Worm (Caenorhabditis elegans) whole organism, young adult: ENCODE data around the gene gsp-1.

Experiments
- B0261.1 ChIP-seq: sonication (generic microtip); optimal IDR thresholded peaks from 2 replicates; lab custom pipeline; 2016; ENCODE audit warnings: mild to moderate bottlenecking, missing genetic modification characterization, moderate library complexity, missing compliant biosample characterization
- C06A6.2 ChIP-seq: fragments of 200-800 bp; sonication (Bioruptor generic); conservative IDR thresholded peaks from 2 replicates; pipeline ENCODE4 v1.3.6; 2022; ENCODE audit warnings: missing genetic modification characterization, missing compliant biosample characterization
- F23B12.7 ChIP-seq: sonication (generic microtip); optimal IDR thresholded peaks from 2 replicates; lab custom pipeline; 2017; ENCODE audit warnings: missing genetic modification characterization, mild to moderate bottlenecking, missing compliant biosample characterization, antibody characterized with exemption, moderate library complexity; ENCODE audit not compliant: insufficient read depth
- F33H1.4 ChIP-seq: fragments of 200-800 bp; sonication (Bioruptor generic); IDR thresholded peaks from 2 replicates; pipeline ENCODE4 v1.3.6; 2022; ENCODE audit warnings: missing genetic modification reagents, missing genetic modification characterization, missing compliant biosample characterization
- F37B4.10 ChIP-seq: fragments of 200-800 bp; sonication (Bioruptor generic); IDR thresholded peaks from 2 replicates; pipeline ENCODE4 v1.3.6; 2022; ENCODE audit warnings: missing genetic modification characterization, missing compliant biosample characterization
- F57C9.4 ChIP-seq: sonication (generic microtip); optimal IDR thresholded peaks from 2 replicates; lab custom pipeline; 2017; ENCODE audit warnings: mild to moderate bottlenecking, missing genetic modification characterization, missing compliant biosample characterization
- Y79H2A.3 ChIP-seq: fragments of 200-800 bp; sonication (Bioruptor generic); conservative IDR thresholded peaks from 2 replicates; pipeline ENCODE4 v1.3.6; 2022; ENCODE audit warnings: missing genetic modification reagents, missing genetic modification characterization, missing compliant biosample characterization
- Y95B8A.8 ChIP-seq: fragments of 200-800 bp; sonication (Bioruptor generic); IDR thresholded peaks from 2 replicates; pipeline ENCODE4 v1.3.6; 2022; ENCODE audit warnings: missing genetic modification reagents, missing genetic modification characterization, missing compliant biosample characterization
- akir-1 ChIP-seq: fragments of 200-800 bp; sonication (Bioruptor generic); optimal IDR thresholded peaks from 2 replicates; lab custom pipeline; 2018; ENCODE audit warnings: mild to moderate bottlenecking, missing genetic modification characterization, moderate library complexity, missing compliant biosample characterization
- aptf-3 ChIP-seq: fragments of 200-800 bp; sonication (Bioruptor generic); IDR thresholded peaks from 2 replicates; pipeline ENCODE4 v1.3.6; 2022; ENCODE audit warnings: missing genetic modification characterization, missing compliant biosample characterization
- atf-7 ChIP-seq: sonication (generic microtip); optimal IDR thresholded peaks from 2 replicates; lab custom pipeline; 2017; ENCODE audit warnings: mild to moderate bottlenecking, missing genetic modification characterization, missing compliant biosample characterization
- attf-3 ChIP-seq: fragments of 200-800 bp; sonication (Bioruptor generic); conservative IDR thresholded peaks from 2 replicates; pipeline ENCODE4 v1.3.6; 2022; ENCODE audit warnings: missing genetic modification reagents, missing genetic modification characterization, missing compliant biosample characterization
- attf-5 ChIP-seq: fragments of 200-800 bp; sonication (Bioruptor generic); optimal IDR thresholded peaks from 2 replicates; lab custom pipeline; 2018; ENCODE audit warnings: mild to moderate bottlenecking, missing genetic modification characterization, missing compliant biosample characterization
- bed-1 ChIP-seq: fragments of 200-800 bp; sonication (Bioruptor generic); IDR thresholded peaks from 2 replicates; pipeline ENCODE4 v1.3.6; 2022; ENCODE audit warnings: missing genetic modification reagents, missing genetic modification characterization, missing compliant biosample characterization
- cebp-1 ChIP-seq, 2 experiments: fragments of 200-800 bp in 1 of 2; sonication (Bioruptor generic) in 1 of 2; sonication (generic microtip) in 1 of 2; IDR thresholded peaks in 1 of 2; optimal IDR thresholded peaks in 1 of 2; 2 replicates each; pipeline versions ENCODE4 v1.3.6 to Lab custom; 2017 to 2022; ENCODE audit warnings: missing compliant biosample characterization in 2 of 2, missing genetic modification characterization in 2 of 2, mild to moderate bottlenecking in 1 of 2, missing genetic modification reagents in 1 of 2, moderate library complexity in 1 of 2
- cebp-2 ChIP-seq: fragments of 200-800 bp; sonication (Bioruptor generic); IDR thresholded peaks from 2 replicates; pipeline ENCODE4 v1.3.6; 2022; ENCODE audit warnings: missing genetic modification characterization, missing compliant biosample characterization
- ceh-27 ChIP-seq: fragments of 200-800 bp; sonication (Bioruptor generic); optimal IDR thresholded peaks from 2 replicates; lab custom pipeline; 2018; ENCODE audit warnings: mild to moderate bottlenecking, missing genetic modification characterization, moderate library complexity, missing compliant biosample characterization
- dpff-1 ChIP-seq: sonication (generic microtip); optimal IDR thresholded peaks from 2 replicates; lab custom pipeline; 2017; ENCODE audit warnings: mild to moderate bottlenecking, missing genetic modification characterization, missing compliant biosample characterization
- hsf-1 ChIP-seq: fragments of 200-800 bp; sonication (Bioruptor generic); IDR thresholded peaks from 2 replicates; pipeline ENCODE4 v1.3.6; 2022; ENCODE audit warnings: missing genetic modification reagents, missing genetic modification characterization, missing compliant biosample characterization
- lin-40 ChIP-seq: sonication (generic microtip); optimal IDR thresholded peaks from 2 replicates; lab custom pipeline; 2016; ENCODE audit warnings: missing genetic modification characterization, mild to moderate bottlenecking, missing compliant biosample characterization, missing genotype, missing genetic modification reagents
- lin-54 ChIP-seq: fragments of 200-800 bp; sonication (Bioruptor generic); optimal IDR thresholded peaks from 2 replicates; lab custom pipeline; 2018; ENCODE audit warnings: mild to moderate bottlenecking, missing genetic modification characterization, missing compliant biosample characterization
- nfya-1 ChIP-seq: sonication (generic microtip); optimal IDR thresholded peaks from 2 replicates; lab custom pipeline; 2017; ENCODE audit warnings: antibody characterized with exemption, missing compliant biosample characterization, missing genetic modification characterization, borderline replicate concordance; ENCODE audit not compliant: insufficient read depth
- nhr-80 ChIP-seq: sonication (generic microtip); optimal IDR thresholded peaks from 2 replicates; lab custom pipeline; 2016; ENCODE audit warnings: missing genetic modification characterization, missing compliant biosample characterization
- rec-8 ChIP-seq, 2 experiments: sonication (generic microtip); optimal IDR thresholded peaks; 2 replicates each; lab custom pipeline; 2016; ENCODE audit warnings: mild to moderate bottlenecking in 2 of 2, missing genetic modification characterization in 2 of 2, missing genetic modification reagents in 2 of 2, missing genotype in 2 of 2, missing biosample characterization in 1 of 2, missing compliant biosample characterization in 1 of 2, moderate library complexity in 1 of 2
- tbp1 ChIP-seq: fragments of 200-800 bp; sonication (Bioruptor generic); optimal IDR thresholded peaks from 2 replicates; lab custom pipeline; 2018; ENCODE audit warnings: mild to moderate bottlenecking, missing genetic modification characterization, missing compliant biosample characterization
- unc-130 ChIP-seq: sonication (generic microtip); optimal IDR thresholded peaks from 2 replicates; lab custom pipeline; 2016; ENCODE audit warnings: missing genetic modification reagents, missing genetic modification characterization, missing compliant biosample characterization
- unc-62 ChIP-seq: fragments of 150-350 bp; optimal IDR thresholded peaks from 2 replicates; lab custom pipeline; 2014; ENCODE audit warnings: missing biosample characterization, missing genetic modification reagents, missing genetic modification characterization

gsp-1 gene

ce11 chrV:10699122-10699521, 16.9 kb downstream of the gsp-1 start (continued):
- no peak for TF ChIP-seq akir-1 (GFP tag; lab: Kevin White, UChicago)
- no peak for TF ChIP-seq hsf-1
- TF ChIP-seq rec-8 (tag; optimal IDR thresholded peaks at IDR 0.05; lab: Kevin White, UChicago), result no peak

DNA sequence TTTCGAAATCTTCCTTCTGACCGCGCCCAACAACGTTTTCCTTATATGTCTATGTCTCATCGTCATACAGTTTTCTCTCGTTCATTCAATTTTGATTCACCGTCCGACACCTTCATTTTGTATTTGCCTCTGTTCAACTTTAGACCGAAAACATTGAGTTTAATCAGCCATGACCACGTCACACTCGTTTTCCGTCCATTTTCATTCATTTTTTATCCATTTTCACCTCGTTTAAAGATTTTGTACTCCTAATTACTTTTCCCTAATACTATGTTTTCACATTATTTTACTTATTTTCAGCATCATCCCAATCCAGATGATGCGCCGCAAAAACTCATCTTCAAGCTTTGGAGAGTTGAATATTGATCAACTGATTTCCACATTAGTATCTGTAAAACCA, 20.0 kb downstream of the gsp-1 start, which contains the start of gene pph-1:
Gene pph-1, plus strand, starts transcription at position 301 of the 400 bp plus-strand sequence.
- TF ChIP-seq ceh-27 (GFP tag; lab: Kevin White, UChicago) (no peak), F57C9.4 (no peak), aptf-3 (no peak), Y95B8A.8 (GFP tag; lab: Robert Waterston, UW) (no peak), atf-7 (tag; lab: Kevin White, UChicago) (no peak), tbp1 (GFP tag; lab: Kevin White, UChicago) (no peak), F37B4.10 (GFP tag; lab: Robert Waterston, UW) (no peak), bed-1 (GFP tag; lab: Robert Waterston, UW) (no peak), Y79H2A.3 (no peak), B0261.1 (tag; lab: Kevin White, UChicago) (no peak), F23B12.7 (tag; lab: Kevin White, UChicago) (no peak), lin-54 (GFP tag; lab: Kevin White, UChicago) (no peak), cebp-2 (GFP tag; lab: Robert Waterston, UW) (no peak), attf-3 (GFP tag; lab: Robert Waterston, UW) (no peak), unc-62 (GFP tag; lab: Kevin White, UChicago) (no peak)

- no peak for TF ChIP-seq F33H1.4 (GFP tag; lab: Robert Waterston, UW)
Observed at ce11 chrV:10702910-10703309, 20.7 kb downstream of the gsp-1 start.

DNA sequence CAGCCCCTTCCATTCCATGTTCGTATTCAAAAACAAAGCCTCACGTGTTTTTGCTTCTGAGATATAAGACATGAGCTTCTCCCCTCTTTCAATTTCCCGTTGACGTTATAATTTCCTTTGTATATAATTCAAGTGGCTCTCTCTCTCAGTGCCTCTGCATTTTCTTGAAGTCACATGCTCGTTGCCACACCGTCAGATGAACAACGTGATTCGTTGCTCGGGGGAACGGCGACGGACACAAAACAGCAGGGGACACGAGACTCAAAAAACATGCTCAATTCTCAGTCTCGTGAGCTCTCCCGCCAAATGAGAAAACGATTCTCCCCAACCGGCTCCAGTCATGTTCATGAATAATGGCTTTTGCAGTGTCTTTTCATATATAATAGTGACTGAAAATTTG, 26.1 kb downstream of the gsp-1 start:
- no peak for TF ChIP-seq cebp-1 (GFP tag; IDR thresholded peaks at IDR 0.05; lab: Robert Waterston, UW)
- TF ChIP-seq cebp-1 (tag; optimal IDR thresholded peaks at IDR 0.05; lab: Kevin White, UChicago), result peak; percentile 28
- TF ChIP-seq nfya-1 (tag; lab: Kevin White, UChicago), result no peak

- no peak for TF ChIP-seq cebp-1 (GFP tag; IDR thresholded peaks at IDR 0.05; lab: Robert Waterston, UW)
- peak; percentile 78 for TF ChIP-seq cebp-1 (tag; optimal IDR thresholded peaks at IDR 0.05; lab: Kevin White, UChicago)
- TF ChIP-seq dpff-1, result no peak
- TF ChIP-seq lin-40 (tag; lab: Kevin White, UChicago), result no peak
- no peak for TF ChIP-seq C06A6.2
- TF ChIP-seq unc-130 (GFP tag; lab: Kevin White, UChicago), result no peak
- no peak for TF ChIP-seq attf-5 (GFP tag; lab: Kevin White, UChicago)
- TF ChIP-seq, all 124 proteins: peak for 1
Observed at ce11 chrV:10709385-10709784, 27.2 kb downstream of the gsp-1 start.

- no peak for TF ChIP-seq B0261.1 (tag; lab: Kevin White, UChicago)
- TF ChIP-seq nhr-80 (tag; lab: Kevin White, UChicago), result peak; percentile 1
Observed at ce11 chrV:10711004-10711403, 28.8 kb downstream of the gsp-1 start.
